Fruit fly (Drosophila melanogaster) whole organism, embryonic: ENCODE data around the gene GramD1B.

Experiments
- ATbp ChIP-seq: fragments of 200-800 bp; sonication (Bioruptor generic); optimal IDR thresholded peaks from 2 replicates; lab custom pipeline; 2017; ENCODE audit warnings: missing biosample characterization, mild to moderate bottlenecking, missing genetic modification characterization, missing genetic modification reagents
- Asciz ChIP-seq: fragments of 200-800 bp; sonication (Bioruptor generic); optimal IDR thresholded peaks from 2 replicates; lab custom pipeline; 2017; ENCODE audit warnings: missing biosample characterization, mild to moderate bottlenecking, missing genetic modification characterization, missing genetic modification reagents
- Atf-2 ChIP-seq: fragments of 200-800 bp; sonication (Bioruptor generic); optimal IDR thresholded peaks from 2 replicates; lab custom pipeline; 2016; ENCODE audit warnings: missing biosample characterization, missing genetic modification characterization
- B-H2 ChIP-seq: fragments of 200-800 bp; sonication (Bioruptor generic); optimal IDR thresholded peaks from 2 replicates; lab custom pipeline; 2018; ENCODE audit warnings: missing biosample characterization, mild to moderate bottlenecking, missing genetic modification characterization
- Blimp-1 ChIP-seq: fragments of 200-800 bp; sonication (Bioruptor generic); optimal IDR thresholded peaks from 3 replicates; lab custom pipeline; 2018; ENCODE audit warnings: missing biosample characterization, missing genetic modification characterization, mild to moderate bottlenecking, moderate library complexity, missing genetic modification reagents
- CG10565 ChIP-seq: fragments of 200-800 bp; sonication (Bioruptor generic); optimal IDR thresholded peaks from 3 replicates; lab custom pipeline; 2016; ENCODE audit warnings: missing biosample characterization, mild to moderate bottlenecking, missing genetic modification characterization
- CG11093 ChIP-seq: fragments of 200-800 bp; sonication (Bioruptor generic); IDR thresholded peaks from 3 replicates; pipeline ENCODE4 v1.3.6; 2022; ENCODE audit warnings: missing biosample characterization, missing genetic modification characterization
- CG11398 ChIP-seq: fragments of 200-800 bp; sonication (Bioruptor generic); optimal IDR thresholded peaks from 2 replicates; lab custom pipeline; 2016; ENCODE audit warnings: missing biosample characterization, missing genetic modification characterization
- CG11456 ChIP-seq: fragments of 200-800 bp; sonication (Bioruptor generic); IDR thresholded peaks from 3 replicates; pipeline ENCODE4 v1.3.6; 2022; ENCODE audit warnings: missing biosample characterization, missing genetic modification characterization
- CG12071 ChIP-seq: fragments of 200-800 bp; sonication (Bioruptor generic); optimal IDR thresholded peaks from 3 replicates; lab custom pipeline; 2018; ENCODE audit warnings: missing biosample characterization, mild to moderate bottlenecking, missing genetic modification characterization
- CG1529 ChIP-seq: fragments of 200-800 bp; sonication (Bioruptor generic); optimal IDR thresholded peaks from 3 replicates; lab custom pipeline; 2018; ENCODE audit warnings: missing biosample characterization, missing genetic modification characterization
- CG17829 ChIP-seq: fragments of 200-800 bp; optimal IDR thresholded peaks from 2 replicates; lab custom pipeline; 2019; ENCODE audit warnings: missing biosample characterization, mild to moderate bottlenecking, missing genetic modification characterization, moderate library complexity
- CG18599 ChIP-seq: fragments of 200-800 bp; sonication (Bioruptor generic); optimal IDR thresholded peaks from 3 replicates; lab custom pipeline; 2017; ENCODE audit warnings: missing biosample characterization, missing genetic modification characterization, mild to moderate bottlenecking, moderate library complexity, missing genetic modification reagents
- CG2129 ChIP-seq: fragments of 200-800 bp; sonication (Bioruptor generic); IDR thresholded peaks from 2 replicates; pipeline ENCODE4 v1.3.6; 2022; ENCODE audit warnings: missing biosample characterization, missing genetic modification characterization; ENCODE audit not compliant: partially characterized antibody
- CG30431 ChIP-seq: fragments of 200-800 bp; sonication (Bioruptor generic); optimal IDR thresholded peaks from 2 replicates; lab custom pipeline; 2017; ENCODE audit warnings: missing biosample characterization, missing genetic modification characterization
- CG34422 ChIP-seq: fragments of 200-800 bp; sonication (Bioruptor generic); IDR thresholded peaks from 3 replicates; pipeline ENCODE4 v1.3.6; 2022; ENCODE audit warnings: missing biosample characterization, missing genetic modification characterization
- CG4328 ChIP-seq: fragments of 200-800 bp; sonication (Bioruptor generic); optimal IDR thresholded peaks from 3 replicates; lab custom pipeline; 2017; ENCODE audit warnings: missing biosample characterization, missing genetic modification reagents, missing genetic modification characterization
- CG4360 ChIP-seq: fragments of 200-800 bp; sonication (Bioruptor generic); IDR thresholded peaks from 2 replicates; pipeline ENCODE4 v1.3.6; 2022; ENCODE audit warnings: missing biosample characterization, missing genetic modification characterization
- CG4617 ChIP-seq: fragments of 200-800 bp; sonication (Bioruptor generic); optimal IDR thresholded peaks from 3 replicates; lab custom pipeline; 2016; ENCODE audit warnings: missing biosample characterization, missing genetic modification characterization, borderline replicate concordance
- CG6791 ChIP-seq: fragments of 200-800 bp; sonication (Bioruptor generic); IDR thresholded peaks from 3 replicates; pipeline ENCODE4 v1.3.6; 2022; ENCODE audit warnings: missing biosample characterization, missing genetic modification characterization; ENCODE audit not compliant: partially characterized antibody
- CG7963 ChIP-seq: fragments of 200-800 bp; sonication (Bioruptor generic); IDR thresholded peaks from 3 replicates; pipeline ENCODE4 v1.3.6; 2022; ENCODE audit warnings: missing biosample characterization, missing genetic modification characterization; ENCODE audit not compliant: partially characterized antibody
- CG9437 ChIP-seq: fragments of 200-800 bp; sonication (Bioruptor generic); optimal IDR thresholded peaks from 2 replicates; lab custom pipeline; 2018; ENCODE audit warnings: missing biosample characterization, mild to moderate bottlenecking, missing genetic modification characterization
- Dfd ChIP-seq, 2 experiments: fragments of >200 bp; optimal IDR thresholded peaks; 2 replicates each; lab custom pipeline; 2017; ENCODE audit warnings: missing biosample characterization in 2 of 2, missing genetic modification characterization in 2 of 2
- Gug ChIP-seq: fragments of 200-800 bp; sonication (Bioruptor generic); IDR thresholded peaks from 4 replicates; pipeline ENCODE4 v1.3.6; 2022; ENCODE audit warnings: missing biosample characterization, missing genetic modification characterization
- HHEX ChIP-seq: fragments of 200-800 bp; sonication (Bioruptor generic); optimal IDR thresholded peaks from 3 replicates; lab custom pipeline; 2017; ENCODE audit warnings: missing biosample characterization, mild to moderate bottlenecking, missing genetic modification characterization, missing genetic modification reagents
- HLH4C ChIP-seq: fragments of 200-800 bp; sonication (Bioruptor generic); IDR thresholded peaks from 3 replicates; pipeline ENCODE4 v1.3.6; 2022; ENCODE audit warnings: missing biosample characterization, missing genetic modification characterization; ENCODE audit not compliant: partially characterized antibody
- HLH54F ChIP-seq: fragments of 200-800 bp; sonication (Bioruptor generic); optimal IDR thresholded peaks from 3 replicates; lab custom pipeline; 2016; ENCODE audit warnings: missing biosample characterization, missing genetic modification characterization
- Hsf ChIP-seq: fragments of 200-800 bp; sonication (Bioruptor generic); optimal IDR thresholded peaks from 3 replicates; lab custom pipeline; 2016; ENCODE audit warnings: missing biosample characterization, missing genetic modification characterization
- Neu2 ChIP-seq: fragments of 200-800 bp; sonication (Bioruptor generic); optimal IDR thresholded peaks from 3 replicates; lab custom pipeline; 2016; ENCODE audit warnings: missing biosample characterization, missing genetic modification characterization, borderline replicate concordance
- Ptx1 ChIP-seq: fragments of 200-800 bp; sonication (Bioruptor generic); IDR thresholded peaks from 2 replicates; pipeline ENCODE4 v1.3.6; 2022; ENCODE audit warnings: missing biosample characterization, missing genetic modification characterization
- Side ChIP-seq: fragments of 200-800 bp; sonication (Bioruptor generic); optimal IDR thresholded peaks from 2 replicates; lab custom pipeline; 2016; ENCODE audit warnings: missing biosample characterization, missing genetic modification characterization
- TFAM ChIP-seq: fragments of 200-800 bp; sonication (Bioruptor generic); optimal IDR thresholded peaks from 2 replicates; lab custom pipeline; 2017; ENCODE audit warnings: missing biosample characterization, missing genetic modification characterization, inconsistent platforms
- crp ChIP-seq, 2 experiments: fragments of 200-800 bp; sonication (Bioruptor generic); optimal IDR thresholded peaks; 2 replicates in 1 of 2; 3 replicates in 1 of 2; lab custom pipeline; 2017; ENCODE audit warnings: missing biosample characterization in 2 of 2, missing genetic modification characterization in 2 of 2, mild to moderate bottlenecking in 1 of 2, moderate library complexity in 1 of 2
- cwo ChIP-seq: fragments of 200-800 bp; sonication (Bioruptor generic); optimal IDR thresholded peaks from 3 replicates; lab custom pipeline; 2017; ENCODE audit warnings: missing biosample characterization, missing genetic modification characterization, mild to moderate bottlenecking, moderate library complexity, missing genetic modification reagents
- dimm ChIP-seq: fragments of 200-800 bp; sonication (Bioruptor generic); IDR thresholded peaks from 2 replicates; pipeline ENCODE4 v1.3.6; 2022; ENCODE audit warnings: missing biosample characterization, missing genetic modification characterization
- fd64A ChIP-seq: fragments of 200-800 bp; sonication (Bioruptor generic); optimal IDR thresholded peaks from 3 replicates; lab custom pipeline; 2018; ENCODE audit warnings: missing biosample characterization, mild to moderate bottlenecking, missing genetic modification characterization
- gsb ChIP-seq: fragments of 200-800 bp; sonication (Bioruptor generic); IDR thresholded peaks from 2 replicates; pipeline ENCODE4 v1.3.6; 2022; ENCODE audit warnings: missing biosample characterization, missing genetic modification characterization
- jumu ChIP-seq: fragments of 200-800 bp; sonication (Bioruptor generic); optimal IDR thresholded peaks from 3 replicates; lab custom pipeline; 2016; ENCODE audit warnings: missing biosample characterization, missing genetic modification characterization
- nerfin-2 ChIP-seq: fragments of 200-800 bp; sonication (Bioruptor generic); IDR thresholded peaks from 2 replicates; pipeline ENCODE4 v1.3.6; 2022; ENCODE audit warnings: missing biosample characterization, missing genetic modification characterization; ENCODE audit not compliant: partially characterized antibody
- pzg ChIP-seq: fragments of 200-800 bp; sonication (Bioruptor generic); optimal IDR thresholded peaks from 3 replicates; lab custom pipeline; 2018; ENCODE audit warnings: missing biosample characterization, mild to moderate bottlenecking, missing genetic modification characterization, moderate library complexity
- row ChIP-seq: fragments of 200-800 bp; sonication (Bioruptor generic); IDR thresholded peaks from 3 replicates; pipeline ENCODE4 v1.3.6; 2022; ENCODE audit warnings: missing biosample characterization, missing genetic modification characterization
- schlank ChIP-seq: fragments of 200-800 bp; sonication (Bioruptor generic); optimal IDR thresholded peaks from 2 replicates; lab custom pipeline; 2018; ENCODE audit warnings: missing biosample characterization, mild to moderate bottlenecking, missing genetic modification characterization
- seq ChIP-seq: fragments of 200-800 bp; sonication (Bioruptor generic); IDR thresholded peaks from 2 replicates; pipeline ENCODE4 v1.3.6; 2022; ENCODE audit warnings: missing biosample characterization, missing genetic modification characterization
- slp2 ChIP-seq: fragments of 200-800 bp; sonication (Bioruptor generic); optimal IDR thresholded peaks from 2 replicates; lab custom pipeline; 2016; ENCODE audit warnings: missing biosample characterization, missing genetic modification characterization
- tin ChIP-seq: fragments of 200-800 bp; sonication (Bioruptor generic); optimal IDR thresholded peaks from 3 replicates; lab custom pipeline; 2016; ENCODE audit warnings: missing biosample characterization, missing genetic modification characterization
- tio ChIP-seq: fragments of 200-800 bp; sonication (Bioruptor generic); optimal IDR thresholded peaks from 2 replicates; lab custom pipeline; 2017; ENCODE audit warnings: missing biosample characterization, missing genetic modification characterization, inconsistent platforms
- unpg ChIP-seq: fragments of 200-800 bp; sonication (Bioruptor generic); optimal IDR thresholded peaks from 3 replicates; lab custom pipeline; 2018; ENCODE audit warnings: missing biosample characterization, mild to moderate bottlenecking, missing genetic modification characterization, moderate library complexity
- yki ChIP-seq: fragments of >200 bp; optimal IDR thresholded peaks from 3 replicates; lab custom pipeline; 2018

Gene GramD1B

dm6 chr2L:3323319-3324287, 49.6 kb downstream of the GramD1B start, which contains the start of gene CG33281 (continued):
- TF ChIP-seq cwo (GFP tag; lab: Kevin White, UChicago) (peak; percentile 84), CG2129 (GFP tag; lab: Robert Waterston, UW) (no peak), Side (GFP tag; lab: Kevin White, UChicago) (no peak), unpg (GFP tag; lab: Kevin White, UChicago) (no peak), pzg (GFP tag; lab: Kevin White, UChicago) (no peak), CG11093 (GFP tag; lab: Robert Waterston, UW) (no peak), CG9437 (GFP tag; lab: Kevin White, UChicago) (no peak), fd64A (GFP tag; lab: Kevin White, UChicago) (peak; percentile 70), HLH4C (GFP tag; lab: Robert Waterston, UW) (no peak), CG18599 (peak; percentile 49), tio (no peak), CG4360 (GFP tag; lab: Robert Waterston, UW) (no peak), gsb (GFP tag; lab: Robert Waterston, UW) (0 out of 2 replicates have a peak, but pooled peaks have one; percentile 28), jumu (no peak), seq (GFP tag; lab: Robert Waterston, UW) (no peak), CG1529 (no peak), yki (lab: Kevin White, UChicago) (no peak), Blimp-1 (GFP tag; lab: Kevin White, UChicago) (peak; percentile 35), tin (GFP tag; lab: Kevin White, UChicago) (no peak), slp2 (no peak), dimm (no peak), TFAM (GFP tag; lab: Kevin White, UChicago) (no peak), CG17829 (tag; lab: Kevin White, UChicago) (no peak), Ptx1 (no peak), CG11398 (no peak), CG11456 (GFP tag; lab: Robert Waterston, UW) (no peak), CG30431 (no peak), nerfin-2 (no peak), Atf-2 (no peak), CG12071 (GFP tag; lab: Kevin White, UChicago) (peak; percentile 73), B-H2 (no peak), ATbp (GFP tag; lab: Kevin White, UChicago) (no peak), schlank (tag; lab: Kevin White, UChicago) (no peak), row (no peak), Gug (GFP tag; lab: Robert Waterston, UW) (no peak), CG4328 (GFP tag; lab: Kevin White, UChicago) (peak; percentile 63), Dfd (GFP tag; optimal IDR thresholded peaks at IDR 0.05; lab: Kevin White, UChicago) (no peak), HLH54F (GFP tag; lab: Kevin White, UChicago) (no peak), crp (GFP tag; optimal IDR thresholded peaks at IDR 0.05; lab: Kevin White, UChicago) (no peak), CG4617 (GFP tag; lab: Kevin White, UChicago) (no peak), CG6791 (GFP tag; lab: Robert Waterston, UW) (no peak), CG7963 (GFP tag; lab: Robert Waterston, UW) (no peak), CG10565 (GFP tag; lab: Kevin White, UChicago) (no peak), Neu2 (GFP tag; lab: Kevin White, UChicago) (no peak), CG34422 (GFP tag; lab: Robert Waterston, UW) (no peak), Asciz (peak; percentile 56), Hsf (no peak), HHEX (GFP tag; lab: Kevin White, UChicago) (peak; percentile 75)
